Worm (Caenorhabditis elegans): ENCODE data around the gene Y53C12A.10.

DNA sequence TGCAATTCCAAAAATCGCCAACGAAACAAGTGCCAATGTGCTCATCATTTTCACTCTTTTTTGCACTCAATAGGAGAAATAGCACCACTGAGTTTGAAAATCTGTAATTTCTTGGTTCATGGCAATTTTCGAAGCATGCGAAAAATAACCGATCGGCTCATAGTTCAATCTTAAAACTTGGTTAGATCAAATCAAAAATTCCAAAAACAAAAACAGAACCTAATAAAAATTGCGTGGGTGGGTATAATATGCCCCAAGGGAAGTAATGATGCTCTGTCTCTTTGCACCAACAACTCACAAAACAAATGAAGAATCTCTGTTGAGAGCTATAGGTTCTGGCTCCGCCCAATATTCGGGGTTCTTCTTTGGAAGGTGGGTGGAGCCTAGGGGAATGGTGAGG, 12.8 kb downstream of the Y53C12A.10 start, which contains the start of gene nlp-11:
- TF ChIP-seq W03F9.2 (tag; optimal IDR thresholded peaks at IDR 0.05) (no peak), him-1 (tag; optimal IDR thresholded peaks at IDR 0.05) (no peak)
